Worm (Caenorhabditis elegans): ENCODE data around the gene swsn-1.

- TF ChIP-seq fos-1 (tag; optimal IDR thresholded peaks at IDR 0.05): no peak
- TF ChIP-seq snpc-4 (tag; optimal IDR thresholded peaks at IDR 0.05): no peak
Observed at ce11 chrV:20206086-20206485, 43.2 kb downstream of the swsn-1 start, which contains the start of the genes fbxb-59 and srbc-34.

All from whole organism, L3 larva.